Worm (Caenorhabditis elegans): ENCODE measurements around the gene C08F11.1.

- TF ChIP-seq elt-3 (tag; optimal IDR thresholded peaks at IDR 0.05) = no peak
- TF ChIP-seq unc-39 (tag; optimal IDR thresholded peaks at IDR 0.05) = no peak
- no peak for TF ChIP-seq mls-2 (tag; optimal IDR thresholded peaks at IDR 0.05)
- TF ChIP-seq nhr-237 (tag; optimal IDR thresholded peaks at IDR 0.05) = no peak
- no peak for TF ChIP-seq snpc-4 (tag; optimal IDR thresholded peaks at IDR 0.05)
- no peak for TF ChIP-seq nhr-76 (tag; optimal IDR thresholded peaks at IDR 0.05)
- no peak for TF ChIP-seq cnd-1 (tag; optimal IDR thresholded peaks at IDR 0.05)
- no peak for TF ChIP-seq unc-62 (GFP tag; optimal IDR thresholded peaks at IDR 0.05)
- TF ChIP-seq nhr-12 (tag; optimal IDR thresholded peaks at IDR 0.05) = no peak
- TF ChIP-seq pha-4 (tag; optimal IDR thresholded peaks at IDR 0.05) = no peak
- TF ChIP-seq blmp-1 (tag; optimal IDR thresholded peaks at IDR 0.05) = no peak
- no peak for TF ChIP-seq nhr-28 (tag; optimal IDR thresholded peaks at IDR 0.05)
- TF ChIP-seq ces-1 (GFP tag; optimal IDR thresholded peaks at IDR 0.05) = no peak
Measured at ce11 chrIV:13619203-13619602, 4.4 kb upstream of the C08F11.1 start, which contains the start of gene C08F11.3.

Measured in whole organism, mixed stage, embryonic.